Fruit fly (Drosophila melanogaster) whole organism, adult: ENCODE results near the gene CG3817.
A peak's percentile ranks its signal among the peaks of the same experiment; 100 is the strongest.

Source experiments
- CG11617 ChIP-seq: fragments of 200-800 bp; sonication (Bioruptor generic); optimal IDR thresholded peaks from 2 replicates; lab custom pipeline; 2017; ENCODE audit warnings: mild to moderate bottlenecking, missing biosample characterization, missing genetic modification reagents, missing genetic modification characterization
- CG12768 ChIP-seq: fragments of 200-800 bp; sonication (Bioruptor generic); optimal IDR thresholded peaks from 2 replicates; lab custom pipeline; 2017; ENCODE audit warnings: missing biosample characterization, missing genetic modification characterization, mild to moderate bottlenecking, moderate library complexity, missing genetic modification reagents
- CG14711 ChIP-seq: fragments of 200-800 bp; sonication (Bioruptor generic); optimal IDR thresholded peaks from 2 replicates; lab custom pipeline; 2018; ENCODE audit warnings: missing biosample characterization, mild to moderate bottlenecking, missing genetic modification characterization, moderate library complexity
- CG1620 ChIP-seq: fragments of 200-800 bp; sonication (Bioruptor generic); optimal IDR thresholded peaks from 2 replicates; lab custom pipeline; 2016; ENCODE audit warnings: missing biosample characterization, missing genetic modification characterization
- CG33017 ChIP-seq: fragments of 200-800 bp; sonication (Bioruptor generic); optimal IDR thresholded peaks from 2 replicates; lab custom pipeline; 2018; ENCODE audit warnings: missing biosample characterization, mild to moderate bottlenecking, missing genetic modification characterization, moderate library complexity
- CG5204 ChIP-seq: fragments of 200-800 bp; sonication (Bioruptor generic); optimal IDR thresholded peaks from 2 replicates; lab custom pipeline; 2016; ENCODE audit warnings: missing biosample characterization, missing genetic modification characterization
- CG7045 ChIP-seq: fragments of 200-800 bp; sonication (Bioruptor generic); optimal IDR thresholded peaks from 2 replicates; lab custom pipeline; 2017; ENCODE audit warnings: missing biosample characterization, mild to moderate bottlenecking, missing genetic modification characterization
- CG7101 ChIP-seq: fragments of 200-800 bp; sonication (Bioruptor generic); optimal IDR thresholded peaks from 2 replicates; lab custom pipeline; 2018; ENCODE audit warnings: missing biosample characterization, mild to moderate bottlenecking, missing genetic modification characterization, moderate library complexity
- Clk ChIP-seq: fragments of 200-800 bp; sonication (Bioruptor generic); optimal IDR thresholded peaks from 2 replicates; lab custom pipeline; 2017; ENCODE audit warnings: missing biosample characterization, missing genetic modification characterization
- Crg-1 ChIP-seq: fragments of 200-800 bp; sonication (Bioruptor generic); optimal IDR thresholded peaks from 2 replicates; lab custom pipeline; 2016; ENCODE audit warnings: missing biosample characterization, missing genetic modification characterization
- Hr96 ChIP-seq: fragments of 200-800 bp; sonication (Bioruptor generic); optimal IDR thresholded peaks from 2 replicates; lab custom pipeline; 2016; ENCODE audit warnings: missing biosample characterization, missing genetic modification characterization
- Mnt ChIP-seq: fragments of 200-800 bp; sonication (Bioruptor generic); optimal IDR thresholded peaks from 2 replicates; lab custom pipeline; 2016; ENCODE audit warnings: missing biosample characterization, mild to moderate bottlenecking, missing genetic modification characterization
- bab1 ChIP-seq: fragments of 200-800 bp; sonication (Bioruptor generic); optimal IDR thresholded peaks from 3 replicates; lab custom pipeline; 2019; ENCODE audit warnings: missing biosample characterization, mild to moderate bottlenecking, missing genetic modification characterization, moderate library complexity
- cic ChIP-seq: fragments of 200-800 bp; sonication (Bioruptor generic); optimal IDR thresholded peaks from 2 replicates; lab custom pipeline; 2017; ENCODE audit warnings: missing biosample characterization, mild to moderate bottlenecking, missing genetic modification characterization, moderate library complexity
- cnc ChIP-seq, 2 experiments: fragments of >200 bp; optimal IDR thresholded peaks; 2 replicates each; lab custom pipeline; 2017
- kay ChIP-seq: fragments of 200-800 bp; sonication (Bioruptor generic); peaks from one replicate; lab custom pipeline; 2016; ENCODE audit warnings: missing biosample characterization, missing genetic modification characterization, borderline replicate concordance
- ovo ChIP-seq: fragments of 200-800 bp; sonication (Bioruptor generic); optimal IDR thresholded peaks from 2 replicates; lab custom pipeline; 2016; ENCODE audit warnings: missing biosample characterization, missing genetic modification characterization
- pad ChIP-seq: fragments of 200-800 bp; sonication (Bioruptor generic); optimal IDR thresholded peaks from 3 replicates; lab custom pipeline; 2017; ENCODE audit warnings: missing biosample characterization, missing genetic modification characterization, mild to moderate bottlenecking, moderate library complexity, missing genetic modification reagents
- tj ChIP-seq: fragments of 200-800 bp; sonication (Bioruptor generic); optimal IDR thresholded peaks from 3 replicates; lab custom pipeline; 2017; ENCODE audit warnings: missing biosample characterization, mild to moderate bottlenecking, missing genetic modification characterization, moderate library complexity
- toe ChIP-seq: fragments of 200-800 bp; sonication (Bioruptor generic); optimal IDR thresholded peaks from 2 replicates; lab custom pipeline; 2016; ENCODE audit warnings: missing biosample characterization, missing genetic modification characterization

CG3817 gene

DNA sequence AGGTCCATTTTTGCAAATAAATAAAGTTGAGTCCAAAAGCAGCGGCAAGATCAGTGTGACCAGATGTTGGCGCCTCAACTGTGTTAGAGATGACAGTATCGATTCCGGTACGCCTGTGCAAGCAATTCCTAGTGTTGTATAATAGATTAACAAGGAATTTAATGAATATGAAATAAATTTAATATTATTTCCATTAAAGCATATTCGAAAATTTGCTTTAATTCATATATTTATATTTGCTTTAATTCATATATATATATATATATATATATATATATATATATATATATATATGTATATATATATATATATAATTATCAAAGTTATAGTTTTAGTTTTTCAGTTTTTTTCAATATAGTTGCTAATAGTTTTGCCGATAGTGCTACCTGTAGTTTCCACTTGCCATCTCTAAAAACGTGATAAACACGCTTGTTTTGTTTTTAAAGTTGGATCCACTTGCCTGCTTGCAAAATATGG is at the start of gene CG3817, which contains the start of gene Nup93-2:
CG3817 (plus strand) TSS at position 460 of the 477 bp plus-strand sequence.
Nup93-2 (minus strand) TSS at position 93 of the 477 bp plus-strand sequence.
- TF ChIP-seq Mnt (GFP tag; lab: Kevin White, UChicago) = peak; percentile 79
- TF ChIP-seq CG12768 (GFP tag; lab: Kevin White, UChicago) = peak; percentile 37
- TF ChIP-seq Hr96 = no peak
- no peak for TF ChIP-seq CG5204 (GFP tag; lab: Kevin White, UChicago)
- peak; percentile 74 for TF ChIP-seq CG33017 (tag; lab: Kevin White, UChicago)
- no peak for TF ChIP-seq cnc (optimal IDR thresholded peaks at IDR 0.05; lab: Kevin White, UChicago)
- peak; percentile 63 for TF ChIP-seq ovo (GFP tag; lab: Kevin White, UChicago)
- TF ChIP-seq bab1 (GFP tag; lab: Kevin White, UChicago) = no peak
- TF ChIP-seq toe = no peak
- peak; percentile 59 for TF ChIP-seq CG14711 (tag; lab: Kevin White, UChicago)
- TF ChIP-seq CG1620 (GFP tag; lab: Kevin White, UChicago) = peak; percentile 54
- peak; percentile 66 for TF ChIP-seq CG7045
- peak; percentile 5 for TF ChIP-seq Crg-1 (GFP tag; lab: Kevin White, UChicago)
- TF ChIP-seq CG11617 = no peak
- TF ChIP-seq kay (GFP tag; lab: Kevin White, UChicago) = no peak
- no peak for TF ChIP-seq Clk (GFP tag; lab: Kevin White, UChicago)
- peak; percentile 86 for TF ChIP-seq CG7101 (tag; lab: Kevin White, UChicago)
- TF ChIP-seq pad (GFP tag; lab: Kevin White, UChicago) = no peak
- TF ChIP-seq tj (GFP tag; lab: Kevin White, UChicago) = no peak
- TF ChIP-seq cic (GFP tag; lab: Kevin White, UChicago) = peak; percentile 23

DNA sequence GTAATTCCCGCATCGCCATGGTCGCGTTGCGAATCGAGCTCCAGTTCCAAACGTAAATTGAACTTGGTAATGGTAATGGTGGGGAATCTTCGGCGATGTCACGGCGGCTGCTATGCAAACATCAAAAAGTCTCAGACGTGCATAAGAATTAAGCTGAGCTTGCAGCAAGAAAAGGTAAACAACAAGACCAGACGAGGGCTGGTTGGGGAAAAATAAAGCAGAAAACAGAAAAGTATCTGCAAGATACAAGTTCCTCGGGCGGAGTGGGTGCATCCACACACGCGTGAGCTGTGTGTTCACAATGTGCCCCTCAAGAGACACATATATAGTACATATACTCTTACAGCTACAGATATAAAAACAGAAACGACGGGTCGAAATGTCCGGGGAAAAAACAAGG is 45.9 kb upstream of the CG3817 start:
- no peak for TF ChIP-seq toe
- no peak for TF ChIP-seq CG7101 (tag; lab: Kevin White, UChicago)
- TF ChIP-seq CG33017 (tag; lab: Kevin White, UChicago) = no peak
- peak; percentile 26 for TF ChIP-seq tj (GFP tag; lab: Kevin White, UChicago)
- TF ChIP-seq Crg-1 (GFP tag; lab: Kevin White, UChicago) = no peak
- TF ChIP-seq bab1 (GFP tag; lab: Kevin White, UChicago) = no peak

DNA sequence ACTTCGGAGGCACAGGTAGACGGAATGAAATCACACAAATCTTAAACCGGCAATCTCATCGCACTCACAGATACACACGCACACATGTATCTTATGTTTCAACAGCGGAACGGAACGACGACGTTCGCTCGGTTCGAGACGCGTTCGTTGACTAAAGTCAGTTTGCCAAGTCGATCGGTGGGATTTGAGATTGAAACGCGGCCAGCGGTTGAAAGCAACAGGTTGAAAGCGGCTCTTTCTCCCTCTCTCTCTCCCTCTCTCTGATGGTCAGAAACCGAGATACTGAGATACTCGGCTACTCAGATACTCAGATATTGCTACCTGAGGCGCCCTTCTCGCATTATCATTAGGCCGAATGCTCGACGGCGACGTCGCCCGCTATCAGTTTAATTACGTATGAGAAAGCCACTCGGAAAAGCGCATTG is 44.8 kb upstream of the CG3817 start:
- no peak for TF ChIP-seq ovo (GFP tag; lab: Kevin White, UChicago)
- no peak for TF ChIP-seq CG1620 (GFP tag; lab: Kevin White, UChicago)
- TF ChIP-seq kay (GFP tag; lab: Kevin White, UChicago) = no peak
- TF ChIP-seq CG7045 = peak; percentile 43
- peak; percentile 63 for TF ChIP-seq cic (GFP tag; lab: Kevin White, UChicago)
- peak; percentile 60 for TF ChIP-seq CG12768 (GFP tag; lab: Kevin White, UChicago)
- peak; percentile 40 for TF ChIP-seq pad (GFP tag; lab: Kevin White, UChicago)
- TF ChIP-seq CG33017 (tag; lab: Kevin White, UChicago) = peak; percentile 74
- TF ChIP-seq toe = no peak
- peak; percentile 13 for TF ChIP-seq CG5204 (GFP tag; lab: Kevin White, UChicago)
- TF ChIP-seq Clk (GFP tag; lab: Kevin White, UChicago) = no peak
- peak; percentile 7 for TF ChIP-seq bab1 (GFP tag; lab: Kevin White, UChicago)
- TF ChIP-seq CG11617 = peak; percentile 46
- TF ChIP-seq cnc (optimal IDR thresholded peaks at IDR 0.05; lab: Kevin White, UChicago) = no peak
- peak; percentile 71 for TF ChIP-seq Crg-1 (GFP tag; lab: Kevin White, UChicago)
- TF ChIP-seq Mnt (GFP tag; lab: Kevin White, UChicago) = peak; percentile 21
- peak; percentile 32 for TF ChIP-seq CG7101 (tag; lab: Kevin White, UChicago)
- TF ChIP-seq tj (GFP tag; lab: Kevin White, UChicago) = no peak
- peak; percentile 10 for TF ChIP-seq CG14711 (tag; lab: Kevin White, UChicago)
- no peak for TF ChIP-seq Hr96

DNA sequence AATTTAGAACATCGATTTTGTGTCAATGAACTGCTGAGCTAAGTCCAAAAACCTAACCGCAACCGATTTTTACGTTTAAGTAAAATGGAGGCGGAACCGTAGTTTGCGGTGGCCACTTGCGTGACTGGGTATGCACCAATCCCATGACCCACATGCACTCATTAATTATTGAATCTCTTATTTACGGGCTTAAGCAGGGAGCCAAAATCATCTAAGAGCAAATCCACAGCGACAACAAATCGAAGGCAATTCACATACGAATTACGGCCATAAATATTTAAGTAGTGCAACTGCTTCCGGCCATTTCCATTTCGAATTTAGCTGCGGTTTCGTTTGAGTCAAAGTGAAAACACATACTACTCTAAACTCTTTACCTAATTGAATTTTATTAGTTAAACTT is 33.7 kb upstream of the CG3817 start:
- no peak for TF ChIP-seq CG11617
- TF ChIP-seq Hr96 = no peak
- no peak for TF ChIP-seq CG33017 (tag; lab: Kevin White, UChicago)
- no peak for TF ChIP-seq pad (GFP tag; lab: Kevin White, UChicago)
- TF ChIP-seq CG14711 (tag; lab: Kevin White, UChicago) = no peak
- no peak for TF ChIP-seq CG12768 (GFP tag; lab: Kevin White, UChicago)
- TF ChIP-seq Clk (GFP tag; lab: Kevin White, UChicago) = no peak
- no peak for TF ChIP-seq CG7101 (tag; lab: Kevin White, UChicago)
- no peak for TF ChIP-seq bab1 (GFP tag; lab: Kevin White, UChicago)
- no peak for TF ChIP-seq ovo (GFP tag; lab: Kevin White, UChicago)
- no peak for TF ChIP-seq Mnt (GFP tag; lab: Kevin White, UChicago)

DNA sequence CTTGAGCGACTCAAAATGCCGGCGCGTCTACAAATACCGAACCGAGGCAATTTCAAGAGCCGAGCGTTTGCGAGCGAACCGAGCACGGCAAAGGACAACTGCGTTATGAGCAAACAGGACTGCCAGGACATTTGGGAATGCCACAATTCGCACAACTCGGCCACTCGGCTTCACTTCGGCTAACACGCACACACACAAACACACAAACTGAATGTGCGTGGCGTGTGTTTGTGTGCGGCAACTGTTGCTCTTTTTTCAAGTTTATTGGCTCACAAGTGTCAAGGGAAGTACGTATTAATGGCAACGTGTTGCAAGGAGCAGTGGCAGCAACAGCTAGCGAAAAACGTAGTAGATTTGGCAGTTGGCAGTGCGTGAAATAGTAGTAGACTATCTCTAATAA is 25.2 kb upstream of the CG3817 start:
- no peak for TF ChIP-seq CG14711 (tag; lab: Kevin White, UChicago)
- no peak for TF ChIP-seq toe
- no peak for TF ChIP-seq cic (GFP tag; lab: Kevin White, UChicago)
- TF ChIP-seq CG7101 (tag; lab: Kevin White, UChicago) = no peak
- TF ChIP-seq CG11617 = no peak
- TF ChIP-seq Mnt (GFP tag; lab: Kevin White, UChicago) = no peak
- TF ChIP-seq cnc (optimal IDR thresholded peaks at IDR 0.05; lab: Kevin White, UChicago) = no peak
- no peak for TF ChIP-seq Clk (GFP tag; lab: Kevin White, UChicago)
- TF ChIP-seq CG12768 (GFP tag; lab: Kevin White, UChicago) = no peak
- TF ChIP-seq Hr96 = no peak
- no peak for TF ChIP-seq CG5204 (GFP tag; lab: Kevin White, UChicago)
- no peak for TF ChIP-seq CG33017 (tag; lab: Kevin White, UChicago)
- no peak for TF ChIP-seq pad (GFP tag; lab: Kevin White, UChicago)
- TF ChIP-seq bab1 (GFP tag; lab: Kevin White, UChicago) = no peak
- no peak for TF ChIP-seq CG7045
- no peak for TF ChIP-seq Crg-1 (GFP tag; lab: Kevin White, UChicago)
- no peak for TF ChIP-seq kay (GFP tag; lab: Kevin White, UChicago)
- no peak for TF ChIP-seq CG1620 (GFP tag; lab: Kevin White, UChicago)
- TF ChIP-seq tj (GFP tag; lab: Kevin White, UChicago) = no peak
